Fruit fly (Drosophila melanogaster) Kc167 (cell line): ENCODE data around the gene CG15306.

Experiments used
- Myc ChIP-seq: fragments of >200 bp; optimal IDR thresholded peaks from 2 replicates; lab custom pipeline; 2017; ENCODE audit warnings: missing external identifiers
- Sin3A ChIP-seq: fragments of >200 bp; optimal IDR thresholded peaks from 2 replicates; lab custom pipeline; 2018; ENCODE audit warnings: missing external identifiers
- h ChIP-seq: fragments of >200 bp; optimal IDR thresholded peaks from 3 replicates; lab custom pipeline; 2018; ENCODE audit warnings: missing external identifiers
- psq ChIP-seq: fragments of >200 bp; optimal IDR thresholded peaks from 2 replicates; lab custom pipeline; 2017; ENCODE audit warnings: missing external identifiers

- no peak for TF ChIP-seq psq (lab: Kevin White, UChicago)
- TF ChIP-seq Myc (lab: Kevin White, UChicago) = no peak
- TF ChIP-seq h (lab: Kevin White, UChicago) = no peak
- TF ChIP-seq Sin3A (lab: Kevin White, UChicago) = no peak
Measured at dm6 chrX:10324836-10325566, 6.6 kb downstream of the CG15306 start.
